Fruit fly (Drosophila melanogaster) whole organism, adult: ENCODE data around the gene Schip1.
A peak's percentile ranks its signal among the peaks of the same experiment; 100 is the strongest.

ENCODE experiments used
- CG11617 ChIP-seq: fragments of 200-800 bp; sonication (Bioruptor generic); optimal IDR thresholded peaks from 2 replicates; lab custom pipeline; 2017; ENCODE audit warnings: mild to moderate bottlenecking, missing biosample characterization, missing genetic modification reagents, missing genetic modification characterization
- CG12768 ChIP-seq: fragments of 200-800 bp; sonication (Bioruptor generic); optimal IDR thresholded peaks from 2 replicates; lab custom pipeline; 2017; ENCODE audit warnings: missing biosample characterization, missing genetic modification characterization, mild to moderate bottlenecking, moderate library complexity, missing genetic modification reagents
- CG14711 ChIP-seq: fragments of 200-800 bp; sonication (Bioruptor generic); optimal IDR thresholded peaks from 2 replicates; lab custom pipeline; 2018; ENCODE audit warnings: missing biosample characterization, mild to moderate bottlenecking, missing genetic modification characterization, moderate library complexity
- CG1620 ChIP-seq: fragments of 200-800 bp; sonication (Bioruptor generic); optimal IDR thresholded peaks from 2 replicates; lab custom pipeline; 2016; ENCODE audit warnings: missing biosample characterization, missing genetic modification characterization
- CG33017 ChIP-seq: fragments of 200-800 bp; sonication (Bioruptor generic); optimal IDR thresholded peaks from 2 replicates; lab custom pipeline; 2018; ENCODE audit warnings: missing biosample characterization, mild to moderate bottlenecking, missing genetic modification characterization, moderate library complexity
- CG5204 ChIP-seq: fragments of 200-800 bp; sonication (Bioruptor generic); optimal IDR thresholded peaks from 2 replicates; lab custom pipeline; 2016; ENCODE audit warnings: missing biosample characterization, missing genetic modification characterization
- CG7045 ChIP-seq: fragments of 200-800 bp; sonication (Bioruptor generic); optimal IDR thresholded peaks from 2 replicates; lab custom pipeline; 2017; ENCODE audit warnings: missing biosample characterization, mild to moderate bottlenecking, missing genetic modification characterization
- CG7101 ChIP-seq: fragments of 200-800 bp; sonication (Bioruptor generic); optimal IDR thresholded peaks from 2 replicates; lab custom pipeline; 2018; ENCODE audit warnings: missing biosample characterization, mild to moderate bottlenecking, missing genetic modification characterization, moderate library complexity
- Clk ChIP-seq: fragments of 200-800 bp; sonication (Bioruptor generic); optimal IDR thresholded peaks from 2 replicates; lab custom pipeline; 2017; ENCODE audit warnings: missing biosample characterization, missing genetic modification characterization
- Crg-1 ChIP-seq: fragments of 200-800 bp; sonication (Bioruptor generic); optimal IDR thresholded peaks from 2 replicates; lab custom pipeline; 2016; ENCODE audit warnings: missing biosample characterization, missing genetic modification characterization
- Hr96 ChIP-seq: fragments of 200-800 bp; sonication (Bioruptor generic); optimal IDR thresholded peaks from 2 replicates; lab custom pipeline; 2016; ENCODE audit warnings: missing biosample characterization, missing genetic modification characterization
- Mnt ChIP-seq: fragments of 200-800 bp; sonication (Bioruptor generic); optimal IDR thresholded peaks from 2 replicates; lab custom pipeline; 2016; ENCODE audit warnings: missing biosample characterization, mild to moderate bottlenecking, missing genetic modification characterization
- bab1 ChIP-seq: fragments of 200-800 bp; sonication (Bioruptor generic); optimal IDR thresholded peaks from 3 replicates; lab custom pipeline; 2019; ENCODE audit warnings: missing biosample characterization, mild to moderate bottlenecking, missing genetic modification characterization, moderate library complexity
- cic ChIP-seq: fragments of 200-800 bp; sonication (Bioruptor generic); optimal IDR thresholded peaks from 2 replicates; lab custom pipeline; 2017; ENCODE audit warnings: missing biosample characterization, mild to moderate bottlenecking, missing genetic modification characterization, moderate library complexity
- cnc ChIP-seq, 2 experiments: fragments of >200 bp; optimal IDR thresholded peaks; 2 replicates each; lab custom pipeline; 2017
- kay ChIP-seq: fragments of 200-800 bp; sonication (Bioruptor generic); peaks from one replicate; lab custom pipeline; 2016; ENCODE audit warnings: missing biosample characterization, missing genetic modification characterization, borderline replicate concordance
- ovo ChIP-seq: fragments of 200-800 bp; sonication (Bioruptor generic); optimal IDR thresholded peaks from 2 replicates; lab custom pipeline; 2016; ENCODE audit warnings: missing biosample characterization, missing genetic modification characterization
- pad ChIP-seq: fragments of 200-800 bp; sonication (Bioruptor generic); optimal IDR thresholded peaks from 3 replicates; lab custom pipeline; 2017; ENCODE audit warnings: missing biosample characterization, missing genetic modification characterization, mild to moderate bottlenecking, moderate library complexity, missing genetic modification reagents
- tj ChIP-seq: fragments of 200-800 bp; sonication (Bioruptor generic); optimal IDR thresholded peaks from 3 replicates; lab custom pipeline; 2017; ENCODE audit warnings: missing biosample characterization, mild to moderate bottlenecking, missing genetic modification characterization, moderate library complexity
- toe ChIP-seq: fragments of 200-800 bp; sonication (Bioruptor generic); optimal IDR thresholded peaks from 2 replicates; lab custom pipeline; 2016; ENCODE audit warnings: missing biosample characterization, missing genetic modification characterization

Schip1 gene

DNA sequence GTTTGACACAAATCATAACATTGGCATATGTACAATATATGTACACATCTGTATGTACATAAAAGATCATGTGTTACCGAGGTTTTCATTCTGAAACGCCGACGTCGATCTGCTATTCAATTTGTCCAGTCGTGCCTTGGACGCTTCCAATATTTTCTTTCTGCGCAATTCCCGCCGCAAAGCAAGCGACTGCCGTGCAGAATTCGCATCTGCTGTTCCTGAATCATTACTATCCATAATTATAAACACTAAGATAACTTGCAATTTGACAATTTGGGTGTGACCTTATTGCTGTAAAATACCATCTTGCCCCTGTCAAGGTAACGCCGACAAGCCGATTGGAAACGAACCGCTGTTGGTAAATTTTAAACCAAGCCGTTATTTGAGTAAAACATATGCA, 19.1 kb downstream of the Schip1 start:
- TF ChIP-seq bab1: peak; percentile 32
- no peak for TF ChIP-seq Clk
- peak; percentile 39 for TF ChIP-seq Mnt (GFP tag; lab: Kevin White, UChicago)

DNA sequence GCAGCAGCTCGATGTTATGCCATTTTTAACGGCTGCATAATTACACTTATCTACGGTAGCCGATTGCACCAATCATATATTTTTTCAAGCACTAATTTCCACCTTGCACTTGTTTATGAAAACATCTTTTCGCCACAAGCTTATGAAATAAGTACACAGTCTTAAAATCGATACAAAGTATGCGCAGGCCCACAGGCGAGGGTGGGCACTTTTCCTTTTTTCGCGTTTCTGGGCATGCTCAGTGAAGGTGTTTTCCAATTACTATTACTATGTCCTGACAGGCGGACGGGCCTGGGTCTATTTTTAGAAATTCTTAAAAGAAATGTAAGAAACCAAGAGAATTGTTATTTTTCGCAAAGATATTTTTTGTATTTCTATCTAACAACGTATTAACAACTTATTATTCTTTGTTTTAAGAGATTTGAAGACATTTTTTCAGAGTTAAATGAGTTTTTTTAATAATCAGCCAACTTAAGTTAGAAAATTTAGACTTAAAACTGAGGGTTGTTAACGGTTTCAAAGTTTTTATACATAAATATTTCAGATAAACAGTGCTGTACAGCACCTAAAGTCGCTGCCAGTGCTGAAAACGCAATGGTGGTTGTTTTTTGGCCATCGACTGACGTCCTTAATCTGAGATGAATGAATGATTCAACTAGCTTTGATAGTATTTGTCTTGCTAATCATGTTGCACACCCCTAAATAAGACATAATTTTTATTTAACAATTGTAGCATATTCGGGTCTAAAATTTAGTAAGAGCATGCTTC, 20.1 kb downstream of the Schip1 start, which contains the start of gene Cdk5alpha:
Gene Cdk5alpha, minus strand, starts transcription at position 343 of the 769 bp plus-strand sequence.
- TF ChIP-seq cic (GFP tag; lab: Kevin White, UChicago) (peak; percentile 3), CG7101 (tag; lab: Kevin White, UChicago) (no peak)

DNA sequence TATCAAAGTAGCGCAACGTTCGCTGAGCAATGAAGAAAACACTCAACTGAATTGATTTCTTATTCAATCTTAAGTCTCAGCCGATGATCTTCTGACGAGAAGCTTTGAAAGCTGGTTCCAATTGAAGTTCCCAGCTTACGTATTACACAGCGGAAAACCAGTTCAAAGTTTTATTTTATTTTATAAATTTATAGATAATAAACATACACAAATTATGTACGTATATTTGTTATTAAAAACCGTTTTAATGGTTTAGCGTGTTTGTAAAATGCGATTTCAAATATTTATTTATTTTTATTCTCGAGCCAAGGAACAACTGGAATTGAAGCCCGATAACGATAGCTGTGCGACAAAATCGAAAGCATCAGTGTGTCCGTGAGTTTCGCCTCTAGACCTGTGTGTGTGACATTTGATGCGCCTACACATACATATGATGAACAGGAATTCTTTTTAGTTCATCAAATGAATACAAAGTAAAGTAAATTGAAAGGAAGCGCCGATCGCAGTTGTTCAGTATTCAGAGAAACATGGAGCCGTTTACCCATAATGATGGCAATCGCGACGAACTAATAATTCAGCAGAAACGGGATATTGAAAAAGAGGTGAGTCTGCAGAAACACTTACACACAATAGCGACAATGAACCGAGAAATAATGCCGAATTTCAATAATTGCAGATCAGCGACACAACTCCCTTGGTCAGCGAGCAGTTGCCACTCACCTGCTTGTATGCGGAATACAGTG, 24.2 kb downstream of the Schip1 start, which contains the start of the genes CG5390 and CG4968:
Gene CG5390, minus strand, starts transcription at position 77 of the 743 bp plus-strand sequence.
Gene CG4968, plus strand, starts transcription at position 405 of the 743 bp plus-strand sequence.
- TF ChIP-seq CG7101 (tag; lab: Kevin White, UChicago) (peak; percentile 81), Crg-1 (GFP tag; lab: Kevin White, UChicago) (peak; percentile 36), CG12768 (GFP tag; lab: Kevin White, UChicago) (peak; percentile 69), Mnt (GFP tag; lab: Kevin White, UChicago) (peak; percentile 58), CG7045 (GFP tag; lab: Kevin White, UChicago) (peak; percentile 64), tj (peak; percentile 72), ovo (GFP tag; lab: Kevin White, UChicago) (peak; percentile 51), bab1 (peak; percentile 91), CG1620 (GFP tag; lab: Kevin White, UChicago) (peak; percentile 57), cnc (optimal IDR thresholded peaks at IDR 0.05; lab: Kevin White, UChicago) (no peak), pad (GFP tag; lab: Kevin White, UChicago) (peak; percentile 58), Clk (peak; percentile 23), CG14711 (tag; lab: Kevin White, UChicago) (peak; percentile 77), kay (GFP tag; lab: Kevin White, UChicago) (peak; percentile 96), Hr96 (no peak), cic (GFP tag; lab: Kevin White, UChicago) (peak; percentile 22), CG11617 (GFP tag; lab: Kevin White, UChicago) (peak; percentile 59), CG33017 (peak; percentile 61), toe (no peak), CG5204 (no peak)

DNA sequence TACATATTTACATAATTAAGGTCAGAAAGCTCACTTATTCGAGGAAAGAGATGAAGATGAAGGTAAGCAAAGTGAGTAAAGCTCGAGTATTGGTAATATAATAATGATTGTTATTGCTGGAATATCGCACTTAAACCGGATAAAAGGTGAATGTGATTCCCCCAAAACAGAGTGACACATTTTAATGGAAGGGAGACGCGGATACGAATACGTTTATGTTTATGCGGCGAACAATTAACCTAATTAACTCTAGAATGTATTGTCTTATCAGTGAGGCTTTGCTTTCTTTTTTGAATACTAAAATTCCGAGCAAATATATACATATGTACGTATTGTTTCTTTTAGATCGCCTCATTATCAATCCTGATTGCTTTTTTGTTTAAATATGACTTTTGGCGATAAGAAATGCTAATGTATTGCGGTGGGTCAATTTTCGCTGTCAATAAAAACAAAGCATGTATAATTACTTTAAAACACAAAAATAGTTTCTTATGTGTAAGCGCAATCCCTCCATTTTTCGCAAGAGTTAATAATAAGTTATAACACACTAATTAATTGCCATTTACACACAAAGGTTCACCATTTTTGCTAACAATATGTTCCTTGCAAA, 25.3 kb downstream of the Schip1 start:
- TF ChIP-seq kay (GFP tag; lab: Kevin White, UChicago): peak; percentile 64
- no peak for TF ChIP-seq CG7101 (tag; lab: Kevin White, UChicago)

DNA sequence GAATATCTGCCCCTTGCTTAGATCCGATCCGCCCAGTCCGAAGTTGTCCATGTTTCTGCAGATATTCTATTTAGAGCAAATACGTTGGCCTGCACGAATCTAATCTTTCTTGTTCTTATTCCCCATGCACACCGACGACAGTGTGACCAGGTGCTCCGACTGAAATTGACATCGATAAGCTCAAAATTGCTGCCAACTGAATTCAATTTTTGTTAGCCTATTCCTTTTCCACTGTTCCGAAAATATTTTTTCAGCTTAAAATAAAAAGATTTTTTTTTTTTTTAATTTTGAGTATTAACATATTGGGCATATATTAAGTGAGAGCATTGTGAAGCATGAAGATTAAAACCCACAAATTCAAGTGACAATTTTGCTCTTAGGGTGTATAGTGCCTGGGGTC, 27.1 kb downstream of the Schip1 start, which contains the start of gene nmd:
Gene nmd, minus strand, starts transcription at position 162 of the 400 bp plus-strand sequence.
- TF ChIP-seq CG33017 (peak; percentile 12), kay (GFP tag; lab: Kevin White, UChicago) (peak; percentile 67), CG5204 (no peak), Mnt (GFP tag; lab: Kevin White, UChicago) (peak; percentile 79), CG14711 (tag; lab: Kevin White, UChicago) (peak; percentile 28), ovo (GFP tag; lab: Kevin White, UChicago) (no peak), bab1 (peak; percentile 61)

DNA sequence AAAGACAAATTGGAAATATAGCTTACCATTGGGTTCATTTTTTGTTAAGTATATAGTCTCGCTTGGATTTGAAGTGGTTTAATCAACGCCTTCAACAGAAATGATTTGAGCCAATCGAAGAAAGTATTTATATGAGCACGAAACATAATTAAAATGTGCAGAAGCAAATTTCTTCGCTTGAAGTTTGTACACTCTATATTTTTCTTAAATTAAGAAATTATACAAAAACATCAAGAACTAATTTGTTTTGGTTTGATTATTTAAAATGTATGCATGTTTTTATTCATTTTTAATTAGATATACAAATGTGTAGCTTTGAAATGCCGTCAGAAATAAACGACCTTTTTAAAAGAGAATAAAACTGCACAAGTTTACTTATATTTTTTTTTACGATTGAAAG, 29.0 kb downstream of the Schip1 start, which contains the start of gene CG13138:
Gene CG13138, minus strand, starts transcription at position 101 of the 400 bp plus-strand sequence.
- TF ChIP-seq ovo (GFP tag; lab: Kevin White, UChicago) (no peak), tj (no peak), CG14711 (tag; lab: Kevin White, UChicago) (no peak), CG33017 (no peak)

DNA sequence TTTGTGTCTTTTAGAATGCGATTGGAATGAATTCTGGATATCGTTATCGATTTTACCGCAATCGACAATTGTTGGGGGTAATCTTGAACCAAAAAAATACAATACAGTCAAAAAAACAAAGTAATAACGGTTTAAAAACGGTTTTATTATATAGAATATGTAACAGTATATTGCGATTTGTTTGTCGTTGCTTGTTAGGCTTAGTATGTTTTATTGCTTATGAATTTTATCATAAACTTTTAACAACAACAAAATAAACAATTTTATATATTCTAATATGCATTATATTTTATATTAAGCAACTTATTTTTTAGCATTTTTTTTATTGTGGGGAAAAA, 31.1 kb downstream of the Schip1 start, which contains the start of gene CYLD:
Gene CYLD, minus strand, starts transcription at position 38 of the 338 bp plus-strand sequence.
- peak; percentile 73 for TF ChIP-seq CG7101 (tag; lab: Kevin White, UChicago)
- TF ChIP-seq CG14711 (tag; lab: Kevin White, UChicago): peak; percentile 63
- peak; percentile 62 for TF ChIP-seq bab1
- TF ChIP-seq CG1620 (GFP tag; lab: Kevin White, UChicago): no peak
- TF ChIP-seq Crg-1 (GFP tag; lab: Kevin White, UChicago): peak; percentile 5
- peak; percentile 21 for TF ChIP-seq CG7045 (GFP tag; lab: Kevin White, UChicago)
- no peak for TF ChIP-seq toe
- TF ChIP-seq tj: peak; percentile 2
- peak; percentile 55 for TF ChIP-seq CG33017
- no peak for TF ChIP-seq cnc (optimal IDR thresholded peaks at IDR 0.05; lab: Kevin White, UChicago)
- peak; percentile 70 for TF ChIP-seq CG11617 (GFP tag; lab: Kevin White, UChicago)
